Worm (Caenorhabditis elegans) whole organism, L4 larva: Measurements from ENCODE around the gene R04E5.7.

ENCODE experiments used
- F37D6.2 ChIP-seq: sonication (generic microtip); optimal IDR thresholded peaks from 2 replicates; lab custom pipeline; 2016; ENCODE audit warnings: mild to moderate bottlenecking, missing genetic modification characterization, missing compliant biosample characterization
- F49E8.2 ChIP-seq: sonication (generic microtip); optimal IDR thresholded peaks from 2 replicates; lab custom pipeline; 2016; ENCODE audit warnings: missing compliant biosample characterization, mild to moderate bottlenecking, missing genetic modification characterization, borderline replicate concordance
- Y5F2A.4 ChIP-seq: fragments of 200-800 bp; sonication (Bioruptor generic); optimal IDR thresholded peaks from 2 replicates; lab custom pipeline; 2018; ENCODE audit warnings: mild to moderate bottlenecking, missing genetic modification characterization, missing compliant biosample characterization
- Y75B8A.6 ChIP-seq: fragments of 200-800 bp; sonication (Bioruptor generic); IDR thresholded peaks from 2 replicates; pipeline ENCODE4 v1.3.6; 2022; ENCODE audit warnings: missing genetic modification reagents, missing genetic modification characterization, missing compliant biosample characterization
- ZK546.5 ChIP-seq, 2 experiments: sonication (generic microtip); optimal IDR thresholded peaks; 2 replicates each; lab custom pipeline; 2017; ENCODE audit warnings: missing biosample characterization in 2 of 2, missing genetic modification characterization in 2 of 2
- aha-1 ChIP-seq: fragments of 150-350 bp; peaks from one replicate; lab custom pipeline; 2014; ENCODE audit warnings: missing biosample characterization, missing genetic modification characterization
- ceh-20 ChIP-seq: fragments of 200-800 bp; sonication (Bioruptor generic); IDR thresholded peaks from 2 replicates; pipeline ENCODE4 v1.3.6; 2022; ENCODE audit warnings: missing genetic modification reagents, missing genetic modification characterization, missing compliant biosample characterization
- ceh-28 ChIP-seq: fragments of 150-350 bp; optimal IDR thresholded peaks from 2 replicates; lab custom pipeline; 2014; ENCODE audit warnings: missing biosample characterization, missing genetic modification reagents, missing genetic modification characterization
- ceh-44 ChIP-seq: fragments of 200-800 bp; sonication (Bioruptor generic); IDR thresholded peaks from 2 replicates; pipeline ENCODE4 v1.3.6; 2022; ENCODE audit warnings: missing genetic modification reagents, missing genetic modification characterization, missing compliant biosample characterization
- cey-2 ChIP-seq: sonication (generic microtip); optimal IDR thresholded peaks from 3 replicates; lab custom pipeline; 2017; ENCODE audit warnings: missing genetic modification characterization, mild to moderate bottlenecking, missing compliant biosample characterization, antibody characterized with exemption, borderline replicate concordance; ENCODE audit not compliant: insufficient read depth
- ctbp-1 ChIP-seq: fragments of 200-800 bp; sonication (Bioruptor generic); IDR thresholded peaks from 2 replicates; pipeline ENCODE4 v1.3.6; 2022; ENCODE audit warnings: missing genetic modification reagents, missing genetic modification characterization, missing compliant biosample characterization
- dmd-6 ChIP-seq: fragments of 200-800 bp; sonication (Bioruptor generic); IDR thresholded peaks from 2 replicates; pipeline ENCODE4 v1.3.6; 2022; ENCODE audit warnings: missing genetic modification reagents, missing genetic modification characterization, missing compliant biosample characterization
- dmd-8 ChIP-seq: fragments of 200-800 bp; sonication (Bioruptor generic); IDR thresholded peaks from 2 replicates; pipeline ENCODE4 v1.3.6; 2022; ENCODE audit warnings: missing genetic modification characterization, missing compliant biosample characterization
- dpl-1 ChIP-seq: fragments of 150-350 bp; optimal IDR thresholded peaks from 2 replicates; lab custom pipeline; 2014; ENCODE audit warnings: missing biosample characterization, missing genetic modification reagents, missing genetic modification characterization
- duxl-1 ChIP-seq: sonication (generic microtip); optimal IDR thresholded peaks from 2 replicates; lab custom pipeline; 2016; ENCODE audit warnings: mild to moderate bottlenecking, missing genetic modification characterization, moderate library complexity, missing compliant biosample characterization; ENCODE audit not compliant: poor library complexity
- dve-1 ChIP-seq: sonication (generic microtip); optimal IDR thresholded peaks from 2 replicates; lab custom pipeline; 2017; ENCODE audit warnings: antibody characterized with exemption, mild to moderate bottlenecking, missing genetic modification characterization, missing compliant biosample characterization; ENCODE audit not compliant: insufficient read depth
- egl-27 ChIP-seq: sonication (generic microtip); optimal IDR thresholded peaks from 3 replicates; lab custom pipeline; 2017; ENCODE audit warnings: missing biosample characterization, missing genetic modification reagents, missing genetic modification characterization
- egl-43 ChIP-seq: fragments of 200-800 bp; sonication (Bioruptor generic); IDR thresholded peaks from 2 replicates; pipeline ENCODE4 v1.3.6; 2022; ENCODE audit warnings: missing genetic modification reagents, missing genetic modification characterization, missing compliant biosample characterization
- fos-1 ChIP-seq: fragments of 150-350 bp; optimal IDR thresholded peaks from 2 replicates; lab custom pipeline; 2014; ENCODE audit warnings: missing biosample characterization, missing genetic modification characterization
- gei-8 ChIP-seq: fragments of 200-800 bp; sonication (Bioruptor generic); optimal IDR thresholded peaks from 2 replicates; lab custom pipeline; 2018; ENCODE audit warnings: mild to moderate bottlenecking, missing genetic modification characterization, missing compliant biosample characterization
- hif-1 ChIP-seq, 2 experiments: sonication (generic microtip); optimal IDR thresholded peaks; 2 replicates each; lab custom pipeline; 2016 to 2017; ENCODE audit warnings: missing compliant biosample characterization in 2 of 2, missing genetic modification characterization in 2 of 2, missing genetic modification reagents in 2 of 2, missing genotype in 2 of 2, mild to moderate bottlenecking in 1 of 2
- hlh-11 ChIP-seq: fragments of 200-800 bp; sonication (Bioruptor generic); optimal IDR thresholded peaks from 2 replicates; lab custom pipeline; 2018; ENCODE audit warnings: mild to moderate bottlenecking, missing genetic modification characterization, missing compliant biosample characterization
- hlh-30 ChIP-seq: sonication (generic microtip); optimal IDR thresholded peaks from 2 replicates; lab custom pipeline; 2017; ENCODE audit warnings: antibody characterized with exemption, mild to moderate bottlenecking, missing genetic modification characterization, missing compliant biosample characterization; ENCODE audit not compliant: insufficient read depth
- hmg-1.1 ChIP-seq: fragments of 200-800 bp; sonication (Bioruptor generic); IDR thresholded peaks from 2 replicates; pipeline ENCODE4 v1.3.6; 2022; ENCODE audit warnings: missing genetic modification reagents, missing genetic modification characterization, missing compliant biosample characterization
- lin-1 ChIP-seq: fragments of 200-800 bp; sonication (Bioruptor generic); IDR thresholded peaks from 2 replicates; pipeline ENCODE4 v1.3.6; 2022; ENCODE audit warnings: missing genetic modification reagents, missing genetic modification characterization, missing compliant biosample characterization
- lin-38 ChIP-seq: fragments of 200-800 bp; sonication (Bioruptor generic); IDR thresholded peaks from 2 replicates; pipeline ENCODE4 v1.3.6; 2022; ENCODE audit warnings: missing genetic modification reagents, missing genetic modification characterization, missing compliant biosample characterization
- lsy-2 ChIP-seq, 2 experiments: fragments of 150-350 bp in 1 of 2; sonication (generic microtip) in 1 of 2; optimal IDR thresholded peaks; 2 replicates each; lab custom pipeline; 2014 to 2017; ENCODE audit warnings: missing biosample characterization in 2 of 2, missing genetic modification characterization in 2 of 2
- mdl-1 ChIP-seq, 2 experiments: fragments of 150-350 bp in 1 of 2; sonication (generic microtip) in 1 of 2; optimal IDR thresholded peaks; 2 replicates each; lab custom pipeline; 2014 to 2017; ENCODE audit warnings: missing biosample characterization in 2 of 2, missing genetic modification characterization in 2 of 2
- mep-1 ChIP-seq: fragments of 150-350 bp; sonication (generic microtip); optimal IDR thresholded peaks from 3 replicates; lab custom pipeline; 2014; ENCODE audit warnings: missing biosample characterization, missing genetic modification characterization
- mxl-3 ChIP-seq: fragments of 200-800 bp; sonication (Bioruptor generic); optimal IDR thresholded peaks from 2 replicates; lab custom pipeline; 2018; ENCODE audit warnings: mild to moderate bottlenecking, missing genetic modification characterization, missing compliant biosample characterization
- nhr-11 ChIP-seq: fragments of 150-350 bp; optimal IDR thresholded peaks from 2 replicates; lab custom pipeline; 2014; ENCODE audit warnings: missing biosample characterization, missing genetic modification characterization
- pha-4 ChIP-seq, 2 experiments: fragments of 150-350 bp in 1 of 2; fragments of 200-800 bp in 1 of 2; sonication (Bioruptor generic) in 1 of 2; IDR thresholded peaks in 1 of 2; optimal IDR thresholded peaks in 1 of 2; 2 replicates each; pipeline versions ENCODE4 v1.3.6 to Lab custom; 2014 to 2022; ENCODE audit warnings: missing genetic modification characterization in 2 of 2, missing genetic modification reagents in 2 of 2, missing biosample characterization in 1 of 2, missing compliant biosample characterization in 1 of 2
- php-3 ChIP-seq: fragments of 200-800 bp; sonication (Bioruptor generic); IDR thresholded peaks from 2 replicates; pipeline ENCODE4 v1.3.6; 2022; ENCODE audit warnings: missing genetic modification reagents, missing genetic modification characterization, missing compliant biosample characterization
- rbr-2 ChIP-seq: sonication (generic microtip); optimal IDR thresholded peaks from 2 replicates; lab custom pipeline; 2016; ENCODE audit warnings: missing genotype, missing genetic modification characterization, missing compliant biosample characterization
- set-16 ChIP-seq: fragments of 200-800 bp; sonication (Bioruptor generic); IDR thresholded peaks from 2 replicates; pipeline ENCODE4 v1.3.6; 2022; ENCODE audit warnings: missing genetic modification reagents, missing genetic modification characterization, missing compliant biosample characterization
- spr-1 ChIP-seq: sonication (generic microtip); optimal IDR thresholded peaks from 2 replicates; lab custom pipeline; 2016; ENCODE audit warnings: mild to moderate bottlenecking, missing genetic modification characterization, missing compliant biosample characterization
- spr-3 ChIP-seq: fragments of 200-800 bp; sonication (Bioruptor generic); optimal IDR thresholded peaks from 2 replicates; lab custom pipeline; 2018; ENCODE audit warnings: mild to moderate bottlenecking, missing genetic modification characterization, missing compliant biosample characterization
- zag-1 ChIP-seq: fragments of 150-350 bp; optimal IDR thresholded peaks from 2 replicates; lab custom pipeline; 2014; ENCODE audit warnings: missing biosample characterization, missing genetic modification characterization
- ztf-11 ChIP-seq: fragments of 150-350 bp; optimal IDR thresholded peaks from 2 replicates; lab custom pipeline; 2014; ENCODE audit warnings: missing biosample characterization, missing genetic modification characterization

Gene R04E5.7

DNA sequence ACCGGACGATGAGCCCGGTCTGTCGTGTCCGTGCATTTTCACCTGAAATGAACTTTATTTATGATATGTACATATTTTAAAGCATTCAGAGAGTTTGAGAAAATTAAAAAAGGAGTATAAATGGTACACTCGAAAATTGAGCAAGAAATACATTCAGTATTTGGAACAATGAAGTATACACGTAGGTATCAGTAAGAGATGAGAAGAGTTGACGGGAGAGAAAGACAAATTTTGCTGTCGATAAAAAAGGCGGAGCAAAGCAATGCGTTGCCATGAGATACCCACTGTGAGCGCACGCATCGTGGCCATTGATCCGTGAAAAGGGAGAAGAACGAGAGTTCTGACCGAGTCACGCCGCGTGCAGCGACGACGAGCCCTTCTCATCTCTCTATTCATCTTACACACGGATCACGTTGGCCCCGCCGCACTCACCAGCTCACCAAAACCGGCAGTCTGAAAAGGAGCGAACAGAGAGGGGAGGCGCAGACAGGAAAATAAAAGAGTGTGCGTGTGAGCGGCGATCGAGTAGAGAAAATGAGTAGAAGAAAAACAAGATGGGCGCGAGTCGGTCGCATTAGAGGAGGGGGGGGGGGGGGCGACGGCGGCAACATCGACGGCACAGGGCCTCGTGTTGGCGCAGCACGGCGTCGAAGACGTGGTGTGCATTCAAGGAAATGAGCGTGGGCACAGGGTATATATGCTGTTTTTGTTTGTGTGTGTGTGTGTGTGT, 9.2 kb upstream of the R04E5.7 start, which contains the start of gene R04E5.8:
R04E5.8 (minus strand) TSS at position 51 of the 730 bp plus-strand sequence.
- TF ChIP-seq dmd-6 (GFP tag; lab: Robert Waterston, UW) (0 out of 2 replicates have a peak, but pooled peaks have one; percentile 14), egl-43 (peak; percentile 77; the same call in 1 of the 2 replicates), hmg-1.1 (GFP tag; lab: Robert Waterston, UW) (peak; percentile 58), spr-1 (no peak), aha-1 (tag; lab: Kevin White, UChicago) (peak; percentile 39), hif-1 (tag; optimal IDR thresholded peaks at IDR 0.05; lab: Kevin White, UChicago) (peak in 1 of 2 experiments; percentile 48), zag-1 (tag; lab: Kevin White, UChicago) (no peak), ceh-20 (GFP tag; lab: Robert Waterston, UW) (0 out of 2 replicates have a peak, but pooled peaks have one; percentile 27), lin-1 (GFP tag; lab: Robert Waterston, UW) (no peak), mdl-1 (tag; optimal IDR thresholded peaks at IDR 0.05; lab: Kevin White, UChicago) (peak in 1 of 2 experiments; percentile 78), egl-27 (no peak), ztf-11 (no peak), lsy-2 (tag; optimal IDR thresholded peaks at IDR 0.05; lab: Kevin White, UChicago) (peak in 1 of 2 experiments; percentile 38), ceh-28 (tag; lab: Kevin White, UChicago) (no peak), cey-2 (tag; lab: Kevin White, UChicago) (no peak), dmd-8 (GFP tag; lab: Robert Waterston, UW) (no peak), mep-1 (tag; lab: Kevin White, UChicago) (peak; percentile 51), fos-1 (tag; lab: Kevin White, UChicago) (no peak), dpl-1 (GFP tag; lab: Kevin White, UChicago) (no peak), spr-3 (GFP tag; lab: Kevin White, UChicago) (no peak), F49E8.2 (tag; lab: Kevin White, UChicago) (no peak), Y75B8A.6 (no peak), mxl-3 (peak; percentile 72), F37D6.2 (tag; lab: Kevin White, UChicago) (peak; percentile 38), set-16 (peak; percentile 93), ctbp-1 (GFP tag; lab: Robert Waterston, UW) (peak; percentile 77), lin-38 (GFP tag; lab: Robert Waterston, UW) (peak; percentile 25; the same call in 1 of the 2 replicates), ceh-44 (0 out of 2 replicates have a peak, but pooled peaks have one; percentile 4), ZK546.5 (tag; optimal IDR thresholded peaks at IDR 0.05; lab: Kevin White, UChicago) (no peak), php-3 (GFP tag; lab: Robert Waterston, UW) (0 out of 2 replicates have a peak, but pooled peaks have one; percentile 22), rbr-2 (peak; percentile 73), hlh-11 (peak; percentile 14), hlh-30 (tag; lab: Kevin White, UChicago) (peak; percentile 84), nhr-11 (peak; percentile 25)
- TF ChIP-seq, all 104 proteins: peak for 20

DNA sequence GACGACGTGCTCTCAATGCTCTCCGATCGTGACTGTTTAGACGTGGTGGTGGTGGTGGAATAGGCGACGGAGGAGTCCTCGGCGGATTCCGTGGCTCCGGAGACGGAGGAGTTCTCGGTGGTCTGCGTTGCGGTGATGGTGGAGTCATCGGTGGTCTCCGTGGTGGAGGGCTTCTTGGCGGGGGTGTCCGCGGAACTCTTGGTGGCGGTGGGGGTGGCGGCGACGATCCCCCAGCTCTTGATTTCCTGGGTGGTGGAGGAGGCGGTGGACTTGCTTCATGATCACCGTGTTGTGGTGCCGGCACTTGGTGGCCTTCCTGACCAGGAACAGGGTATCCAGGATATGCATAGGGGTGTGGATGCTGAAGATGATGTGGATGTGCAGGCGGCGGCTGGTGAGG, 8.4 kb upstream of the R04E5.7 start:
- no peak for TF ChIP-seq Y5F2A.4 (GFP tag; lab: Kevin White, UChicago)
- TF ChIP-seq aha-1 (tag; lab: Kevin White, UChicago) = peak; percentile 71
- TF ChIP-seq Y75B8A.6 = no peak
- TF ChIP-seq ceh-44 = no peak
- no peak for TF ChIP-seq hmg-1.1 (GFP tag; lab: Robert Waterston, UW)
- no peak for TF ChIP-seq duxl-1 (tag; lab: Kevin White, UChicago)
- no peak for TF ChIP-seq pha-4 (GFP tag; IDR thresholded peaks at IDR 0.05; lab: Robert Waterston, UW)
- TF ChIP-seq pha-4 (tag; optimal IDR thresholded peaks at IDR 0.05; lab: Kevin White, UChicago) = no peak
- peak; percentile 97 for TF ChIP-seq set-16
- no peak for TF ChIP-seq dve-1 (tag; lab: Kevin White, UChicago)
- TF ChIP-seq gei-8 (GFP tag; lab: Kevin White, UChicago) = no peak
- TF ChIP-seq egl-43 = 0 out of 2 replicates have a peak, but pooled peaks have one; percentile 20
- no peak for TF ChIP-seq rbr-2
